Fruit fly (Drosophila melanogaster) whole organism, embryonic: Measurements from ENCODE around the gene tws.
A peak's percentile ranks its signal among the peaks of the same experiment; 100 is the strongest.

Source experiments
- Atf6 ChIP-seq: fragments of 200-800 bp; sonication (Bioruptor generic); IDR thresholded peaks from 2 replicates; pipeline ENCODE4 v1.3.6; 2022; ENCODE audit warnings: missing biosample characterization, missing genetic modification characterization
- CG11247 ChIP-seq: fragments of 200-800 bp; sonication (Bioruptor generic); IDR thresholded peaks from 2 replicates; pipeline ENCODE4 v1.3.6; 2022; ENCODE audit warnings: missing biosample characterization, missing genetic modification characterization
- CG1233 ChIP-seq: fragments of 200-800 bp; sonication (Bioruptor generic); optimal IDR thresholded peaks from 4 replicates; lab custom pipeline; 2018; ENCODE audit warnings: missing biosample characterization, mild to moderate bottlenecking, missing genetic modification characterization
- CG12769 ChIP-seq: fragments of 200-800 bp; sonication (Bioruptor generic); optimal IDR thresholded peaks from 2 replicates; lab custom pipeline; 2019; ENCODE audit warnings: missing biosample characterization, mild to moderate bottlenecking, missing genetic modification characterization, moderate library complexity
- CG13624 ChIP-seq: fragments of 200-800 bp; sonication (Bioruptor generic); optimal IDR thresholded peaks from 2 replicates; lab custom pipeline; 2016; ENCODE audit warnings: missing biosample characterization, missing genetic modification characterization
- CG13894 ChIP-seq: fragments of 200-800 bp; sonication (Bioruptor generic); optimal IDR thresholded peaks from 3 replicates; lab custom pipeline; 2018; ENCODE audit warnings: missing biosample characterization, mild to moderate bottlenecking, missing genetic modification characterization, moderate library complexity
- CG15514 ChIP-seq: fragments of 200-800 bp; sonication (Bioruptor generic); optimal IDR thresholded peaks from 3 replicates; lab custom pipeline; 2017; ENCODE audit warnings: missing biosample characterization, missing genetic modification characterization, mild to moderate bottlenecking, moderate library complexity, missing genetic modification reagents
- CG17359 ChIP-seq: fragments of 200-800 bp; sonication (Bioruptor generic); optimal IDR thresholded peaks from 3 replicates; lab custom pipeline; 2018; ENCODE audit warnings: missing biosample characterization, mild to moderate bottlenecking, missing genetic modification characterization, moderate library complexity
- CG17385 ChIP-seq: fragments of 200-800 bp; sonication (Bioruptor generic); optimal IDR thresholded peaks from 3 replicates; lab custom pipeline; 2018; ENCODE audit warnings: missing biosample characterization, mild to moderate bottlenecking, missing genetic modification characterization
- CG17912 ChIP-seq: fragments of 200-800 bp; sonication (Bioruptor generic); optimal IDR thresholded peaks from 2 replicates; lab custom pipeline; 2018; ENCODE audit warnings: missing biosample characterization, mild to moderate bottlenecking, missing genetic modification characterization
- CG2120 ChIP-seq: fragments of 200-800 bp; sonication (Bioruptor generic); optimal IDR thresholded peaks from 3 replicates; lab custom pipeline; 2016; ENCODE audit warnings: missing biosample characterization, missing genetic modification characterization
- CG2678 ChIP-seq: fragments of 200-800 bp; sonication (Bioruptor generic); optimal IDR thresholded peaks from 3 replicates; lab custom pipeline; 2019; ENCODE audit warnings: missing biosample characterization, mild to moderate bottlenecking, missing genetic modification characterization, moderate library complexity
- CG31365 ChIP-seq: fragments of 200-800 bp; sonication (Bioruptor generic); optimal IDR thresholded peaks from 2 replicates; lab custom pipeline; 2018; ENCODE audit warnings: missing biosample characterization, mild to moderate bottlenecking, missing genetic modification characterization
- CG3281 ChIP-seq: fragments of 200-800 bp; sonication (Bioruptor generic); optimal IDR thresholded peaks from 3 replicates; lab custom pipeline; 2017; ENCODE audit warnings: missing biosample characterization, mild to moderate bottlenecking, missing genetic modification characterization
- CG34376 ChIP-seq: fragments of 200-800 bp; sonication (Bioruptor generic); optimal IDR thresholded peaks from 2 replicates; lab custom pipeline; 2018; ENCODE audit warnings: missing biosample characterization, mild to moderate bottlenecking, missing genetic modification characterization
- CG4328 ChIP-seq: fragments of 200-800 bp; sonication (Bioruptor generic); optimal IDR thresholded peaks from 3 replicates; lab custom pipeline; 2017; ENCODE audit warnings: missing biosample characterization, missing genetic modification reagents, missing genetic modification characterization
- CG5180 ChIP-seq: fragments of 200-800 bp; sonication (Bioruptor generic); optimal IDR thresholded peaks from 3 replicates; lab custom pipeline; 2017; ENCODE audit warnings: missing biosample characterization, missing genetic modification characterization, mild to moderate bottlenecking, moderate library complexity, missing genetic modification reagents
- CG7987 ChIP-seq: fragments of 200-800 bp; sonication (Bioruptor generic); optimal IDR thresholded peaks from 2 replicates; lab custom pipeline; 2018; ENCODE audit warnings: missing biosample characterization, mild to moderate bottlenecking, missing genetic modification characterization, moderate library complexity
- CoRest ChIP-seq: fragments of 200-800 bp; sonication (Bioruptor generic); optimal IDR thresholded peaks from 3 replicates; lab custom pipeline; 2018; ENCODE audit warnings: missing biosample characterization, mild to moderate bottlenecking, missing genetic modification characterization, moderate library complexity
- Dek ChIP-seq: fragments of 200-800 bp; sonication (Bioruptor generic); optimal IDR thresholded peaks from 3 replicates; lab custom pipeline; 2019; ENCODE audit warnings: missing biosample characterization, mild to moderate bottlenecking, missing genetic modification characterization, moderate library complexity
- Dfd ChIP-seq, 2 experiments: fragments of >200 bp; optimal IDR thresholded peaks; 2 replicates each; lab custom pipeline; 2017; ENCODE audit warnings: missing biosample characterization in 2 of 2, missing genetic modification characterization in 2 of 2
- Dip2 ChIP-seq: fragments of 200-800 bp; sonication (Bioruptor generic); IDR thresholded peaks from 2 replicates; pipeline ENCODE4 v1.3.6; 2022; ENCODE audit warnings: missing biosample characterization, missing genetic modification characterization
- Dp ChIP-seq: fragments of 200-800 bp; sonication (Bioruptor generic); optimal IDR thresholded peaks from 2 replicates; lab custom pipeline; 2018; ENCODE audit warnings: missing biosample characterization, mild to moderate bottlenecking, missing genetic modification characterization, moderate library complexity
- Drgx ChIP-seq: fragments of 200-800 bp; sonication (Bioruptor generic); IDR thresholded peaks from 2 replicates; pipeline ENCODE4 v1.3.6; 2022; ENCODE audit warnings: missing biosample characterization, missing genetic modification characterization
- Ets65A ChIP-seq: fragments of 200-800 bp; sonication (Bioruptor generic); peaks from one replicate; lab custom pipeline; 2016; ENCODE audit warnings: missing biosample characterization, missing genetic modification characterization
- Fer1 ChIP-seq: fragments of 200-800 bp; sonication (Bioruptor generic); optimal IDR thresholded peaks from 2 replicates; lab custom pipeline; 2017; ENCODE audit warnings: missing biosample characterization, mild to moderate bottlenecking, missing genetic modification characterization
- H15 ChIP-seq: fragments of 200-800 bp; sonication (Bioruptor generic); IDR thresholded peaks from 3 replicates; pipeline ENCODE4 v1.3.6; 2022; ENCODE audit warnings: missing biosample characterization, missing genetic modification characterization
- HLH3B ChIP-seq: fragments of 200-800 bp; sonication (Bioruptor generic); IDR thresholded peaks from 2 replicates; pipeline ENCODE4 v1.3.6; 2022; ENCODE audit warnings: missing biosample characterization, missing genetic modification characterization
- Hmr ChIP-seq: fragments of 200-800 bp; sonication (Bioruptor generic); optimal IDR thresholded peaks from 3 replicates; lab custom pipeline; 2017; ENCODE audit warnings: mild to moderate bottlenecking, missing biosample characterization, missing genetic modification reagents, missing genetic modification characterization
- Hr51 ChIP-seq, 2 experiments: fragments of 200-800 bp; sonication (Bioruptor generic); optimal IDR thresholded peaks; 2 replicates in 1 of 2; 3 replicates in 1 of 2; lab custom pipeline; 2016 to 2018; ENCODE audit warnings: missing biosample characterization in 2 of 2, missing genetic modification characterization in 2 of 2, mild to moderate bottlenecking in 1 of 2, moderate library complexity in 1 of 2
- MTF-1 ChIP-seq: fragments of 200-800 bp; sonication (Bioruptor generic); optimal IDR thresholded peaks from 2 replicates; lab custom pipeline; 2018; ENCODE audit warnings: missing biosample characterization, mild to moderate bottlenecking, missing genetic modification characterization, borderline replicate concordance
- Med ChIP-seq: fragments of 200-800 bp; sonication (Bioruptor generic); peaks from one replicate; lab custom pipeline; 2016; ENCODE audit warnings: missing biosample characterization, missing genetic modification characterization, mild to moderate bottlenecking, inconsistent platforms, moderate library complexity
- Neu2 ChIP-seq: fragments of 200-800 bp; sonication (Bioruptor generic); optimal IDR thresholded peaks from 3 replicates; lab custom pipeline; 2016; ENCODE audit warnings: missing biosample characterization, missing genetic modification characterization, borderline replicate concordance
- PHDP ChIP-seq: fragments of 200-800 bp; sonication (Bioruptor generic); optimal IDR thresholded peaks from 3 replicates; lab custom pipeline; 2018; ENCODE audit warnings: missing biosample characterization, mild to moderate bottlenecking, missing genetic modification characterization, moderate library complexity
- Pdp1 ChIP-seq, 2 experiments: fragments of 200-800 bp; sonication (Bioruptor generic); optimal IDR thresholded peaks; 3 replicates each; lab custom pipeline; 2016; ENCODE audit warnings: missing biosample characterization in 2 of 2, missing genetic modification characterization in 2 of 2, mild to moderate bottlenecking in 1 of 2, moderate library complexity in 1 of 2
- Rfx ChIP-seq: fragments of 200-800 bp; sonication (Bioruptor generic); IDR thresholded peaks from 2 replicates; pipeline ENCODE4 v1.3.6; 2022; ENCODE audit warnings: missing biosample characterization, missing genetic modification characterization
- Sox100B ChIP-seq: fragments of 200-800 bp; sonication (Bioruptor generic); optimal IDR thresholded peaks from 3 replicates; lab custom pipeline; 2018; ENCODE audit warnings: missing biosample characterization, mild to moderate bottlenecking, missing genetic modification characterization
- bab2 ChIP-seq: fragments of 200-800 bp; sonication (Bioruptor generic); optimal IDR thresholded peaks from 2 replicates; lab custom pipeline; 2016; ENCODE audit warnings: missing biosample characterization, missing genetic modification characterization
- caup ChIP-seq: fragments of 200-800 bp; sonication (Bioruptor generic); optimal IDR thresholded peaks from 3 replicates; lab custom pipeline; 2017; ENCODE audit warnings: missing biosample characterization, mild to moderate bottlenecking, missing genetic modification characterization, moderate library complexity; ENCODE audit not compliant: severe bottlenecking
- ci ChIP-seq: fragments of 200-800 bp; sonication (Bioruptor generic); IDR thresholded peaks from 3 replicates; pipeline ENCODE4 v1.3.6; 2022; ENCODE audit warnings: missing biosample characterization, missing genetic modification characterization
- fd3F ChIP-seq: fragments of 200-800 bp; sonication (Bioruptor generic); optimal IDR thresholded peaks from 2 replicates; lab custom pipeline; 2018; ENCODE audit warnings: missing biosample characterization, mild to moderate bottlenecking, missing genetic modification characterization, moderate library complexity
- fu2 ChIP-seq: fragments of 200-800 bp; sonication (Bioruptor generic); optimal IDR thresholded peaks from 2 replicates; lab custom pipeline; 2016; ENCODE audit warnings: missing biosample characterization, missing genetic modification characterization
- her ChIP-seq: fragments of 200-800 bp; sonication (Bioruptor generic); optimal IDR thresholded peaks from 2 replicates; lab custom pipeline; 2016; ENCODE audit warnings: missing biosample characterization, missing genetic modification characterization
- hkb ChIP-seq, 2 experiments: fragments of 200-800 bp in 1 of 2; fragments of >200 bp in 1 of 2; sonication (Bioruptor generic) in 1 of 2; IDR thresholded peaks in 1 of 2; optimal IDR thresholded peaks in 1 of 2; 2 replicates each; pipeline versions ENCODE4 v1.3.6 to Lab custom; 2017 to 2022; ENCODE audit warnings: missing biosample characterization in 1 of 2, missing genetic modification characterization in 1 of 2
- klu ChIP-seq: fragments of 200-800 bp; sonication (Bioruptor generic); IDR thresholded peaks from 2 replicates; pipeline ENCODE4 v1.3.6; 2022; ENCODE audit warnings: missing biosample characterization, missing genetic modification characterization
- salm ChIP-seq: fragments of 200-800 bp; sonication (Bioruptor generic); optimal IDR thresholded peaks from 2 replicates; lab custom pipeline; 2018; ENCODE audit warnings: missing biosample characterization, mild to moderate bottlenecking, missing genetic modification characterization
- schlank ChIP-seq: fragments of 200-800 bp; sonication (Bioruptor generic); optimal IDR thresholded peaks from 2 replicates; lab custom pipeline; 2018; ENCODE audit warnings: missing biosample characterization, mild to moderate bottlenecking, missing genetic modification characterization
- so ChIP-seq: fragments of 200-800 bp; sonication (Bioruptor generic); IDR thresholded peaks from 3 replicates; pipeline ENCODE4 v1.3.6; 2022; ENCODE audit warnings: missing biosample characterization, missing genetic modification characterization
- vvl ChIP-seq: fragments of 200-800 bp; sonication (Bioruptor generic); IDR thresholded peaks from 2 replicates; pipeline ENCODE4 v1.3.6; 2022; ENCODE audit warnings: missing biosample characterization, missing genetic modification characterization

Gene tws

DNA sequence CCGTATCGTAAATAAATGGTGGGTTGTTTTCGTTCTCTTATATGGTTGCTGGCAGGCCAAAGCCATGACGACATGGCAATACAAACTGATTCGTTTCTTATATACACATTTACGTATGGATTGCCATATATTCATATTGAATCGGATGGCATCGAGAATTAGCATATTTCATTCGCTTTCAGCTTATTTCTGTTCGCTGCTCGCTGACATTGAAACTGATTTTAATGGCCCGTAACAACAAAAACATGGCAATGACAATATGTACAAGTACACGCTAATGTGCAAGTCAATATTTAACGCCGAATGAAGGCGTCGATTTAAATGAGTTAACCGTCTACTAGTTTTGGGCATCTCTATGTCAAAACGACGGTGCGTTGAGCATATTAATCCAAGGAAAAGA is 46.4 kb upstream of the tws start:
- peak; percentile 47 for TF ChIP-seq Sox100B (GFP tag; lab: Kevin White, UChicago)
- peak; percentile 42 for TF ChIP-seq Fer1 (GFP tag; lab: Kevin White, UChicago)
- peak; percentile 40; the same call in 1 of the 3 replicates for TF ChIP-seq ci (GFP tag; lab: Robert Waterston, UW)
- peak; percentile 0 for TF ChIP-seq CG2120
- TF ChIP-seq CG17359 (tag; lab: Kevin White, UChicago) = peak; percentile 31
- TF ChIP-seq H15 = no peak
- no peak for TF ChIP-seq Pdp1 (GFP tag; optimal IDR thresholded peaks at IDR 0.05; lab: Kevin White, UChicago)
- TF ChIP-seq schlank (tag; lab: Kevin White, UChicago) = peak; percentile 36
- peak; percentile 22 for TF ChIP-seq CG4328 (GFP tag; lab: Kevin White, UChicago)
- no peak for TF ChIP-seq Neu2
- peak; percentile 46 for TF ChIP-seq caup (GFP tag; lab: Kevin White, UChicago)
- TF ChIP-seq hkb (optimal IDR thresholded peaks at IDR 0.05; lab: Kevin White, UChicago) = no peak
- 0 out of 2 replicates have a peak, but pooled peaks have one; percentile 31 for TF ChIP-seq hkb (GFP tag; IDR thresholded peaks at IDR 0.05; lab: Robert Waterston, UW)
- peak; percentile 24; the same call in 1 of the 2 replicates for TF ChIP-seq HLH3B (GFP tag; lab: Robert Waterston, UW)
- peak; percentile 25 for TF ChIP-seq fd3F (GFP tag; lab: Kevin White, UChicago)
- TF ChIP-seq CG17385 (GFP tag; lab: Kevin White, UChicago) = peak; percentile 25
- peak; percentile 29 for TF ChIP-seq Ets65A
- peak; percentile 35 for TF ChIP-seq CG17912 (GFP tag; lab: Kevin White, UChicago)
- no peak for TF ChIP-seq klu (GFP tag; lab: Robert Waterston, UW)
- TF ChIP-seq bab2 (GFP tag; lab: Kevin White, UChicago) = no peak
- no peak for TF ChIP-seq CoRest (tag; lab: Kevin White, UChicago)
- TF ChIP-seq CG2678 (tag; lab: Kevin White, UChicago) = peak; percentile 59
- TF ChIP-seq CG7987 (GFP tag; lab: Kevin White, UChicago) = peak; percentile 50
- peak; percentile 48 for TF ChIP-seq CG12769 (tag; lab: Kevin White, UChicago)
- peak; percentile 17 for TF ChIP-seq PHDP (tag; lab: Kevin White, UChicago)
- peak; percentile 20 for TF ChIP-seq CG5180 (GFP tag; lab: Kevin White, UChicago)
- peak; percentile 5 for TF ChIP-seq salm (tag; lab: Kevin White, UChicago)
- TF ChIP-seq vvl (GFP tag; lab: Robert Waterston, UW) = peak; percentile 50
- TF ChIP-seq MTF-1 (GFP tag; lab: Kevin White, UChicago) = peak; percentile 9
- TF ChIP-seq Hmr = peak; percentile 32
- TF ChIP-seq CG13894 = peak; percentile 28
- TF ChIP-seq CG15514 = peak; percentile 11
- no peak for TF ChIP-seq Dek (tag; lab: Kevin White, UChicago)
- TF ChIP-seq Med (GFP tag; lab: Kevin White, UChicago) = peak; percentile 84
- TF ChIP-seq Drgx (GFP tag; lab: Robert Waterston, UW) = no peak
- 0 out of 3 replicates have a peak, but pooled peaks have one; percentile 61 for TF ChIP-seq so (GFP tag; lab: Robert Waterston, UW)
- TF ChIP-seq CG1233 = peak; percentile 14
- TF ChIP-seq Dfd (GFP tag; optimal IDR thresholded peaks at IDR 0.05; lab: Kevin White, UChicago) = no peak
- TF ChIP-seq CG34376 = peak; percentile 17
- 0 out of 2 replicates have a peak, but pooled peaks have one; percentile 22 for TF ChIP-seq Atf6 (GFP tag; lab: Robert Waterston, UW)
- TF ChIP-seq CG31365 (tag; lab: Kevin White, UChicago) = peak; percentile 29
- 0 out of 2 replicates have a peak, but pooled peaks have one; percentile 10 for TF ChIP-seq Rfx (GFP tag; lab: Robert Waterston, UW)
- TF ChIP-seq CG3281 (GFP tag; lab: Kevin White, UChicago) = peak; percentile 11
- TF ChIP-seq Dip2 = no peak
- peak in 1 of 2 experiments; percentile 14 for TF ChIP-seq Hr51 (GFP tag; optimal IDR thresholded peaks at IDR 0.05; lab: Kevin White, UChicago)
- no peak for TF ChIP-seq Dp
- TF ChIP-seq fu2 (GFP tag; lab: Kevin White, UChicago) = no peak
- TF ChIP-seq CG13624 (GFP tag; lab: Kevin White, UChicago) = peak; percentile 11
- TF ChIP-seq her (GFP tag; lab: Kevin White, UChicago) = no peak
- no peak for TF ChIP-seq CG11247 (GFP tag; lab: Robert Waterston, UW)
